Fruit fly (Drosophila melanogaster) whole organism, embryonic: ENCODE results near the gene Eig71Eg.

ENCODE experiments used
- B-H1 ChIP-seq: fragments of 200-800 bp; sonication (Bioruptor generic); IDR thresholded peaks from 3 replicates; pipeline ENCODE4 v1.3.6; 2022; ENCODE audit warnings: missing biosample characterization, missing genetic modification characterization
- CG10366 ChIP-seq: fragments of 200-800 bp; sonication (Bioruptor generic); IDR thresholded peaks from 2 replicates; pipeline ENCODE4 v1.3.6; 2022; ENCODE audit warnings: missing biosample characterization, missing genetic modification characterization
- CG10462 ChIP-seq: fragments of 200-800 bp; sonication (Bioruptor generic); optimal IDR thresholded peaks from 2 replicates; lab custom pipeline; 2016; ENCODE audit warnings: missing biosample characterization, missing genetic modification characterization
- CG11456 ChIP-seq: fragments of 200-800 bp; sonication (Bioruptor generic); IDR thresholded peaks from 3 replicates; pipeline ENCODE4 v1.3.6; 2022; ENCODE audit warnings: missing biosample characterization, missing genetic modification characterization
- CG14014 ChIP-seq: fragments of 200-800 bp; sonication (Bioruptor generic); IDR thresholded peaks from 2 replicates; pipeline ENCODE4 v1.3.6; 2022; ENCODE audit warnings: missing biosample characterization, missing genetic modification characterization
- CG14710 ChIP-seq: fragments of 200-800 bp; sonication (Bioruptor generic); optimal IDR thresholded peaks from 3 replicates; lab custom pipeline; 2019; ENCODE audit warnings: missing biosample characterization, mild to moderate bottlenecking, missing genetic modification characterization, moderate library complexity
- CG1529 ChIP-seq: fragments of 200-800 bp; sonication (Bioruptor generic); optimal IDR thresholded peaks from 3 replicates; lab custom pipeline; 2018; ENCODE audit warnings: missing biosample characterization, missing genetic modification characterization
- CG15696 ChIP-seq: fragments of 200-800 bp; sonication (Bioruptor generic); optimal IDR thresholded peaks from 2 replicates; lab custom pipeline; 2019; ENCODE audit warnings: missing biosample characterization, mild to moderate bottlenecking, missing genetic modification characterization, moderate library complexity
- CG1602 ChIP-seq: fragments of 200-800 bp; sonication (Bioruptor generic); optimal IDR thresholded peaks from 3 replicates; lab custom pipeline; 2016; ENCODE audit warnings: missing biosample characterization, missing genetic modification characterization
- CG1603 ChIP-seq: fragments of 200-800 bp; sonication (Bioruptor generic); optimal IDR thresholded peaks from 2 replicates; lab custom pipeline; 2019; ENCODE audit warnings: missing biosample characterization, mild to moderate bottlenecking, missing genetic modification characterization, moderate library complexity
- CG16863 ChIP-seq: fragments of 200-800 bp; sonication (Bioruptor generic); optimal IDR thresholded peaks from 3 replicates; lab custom pipeline; 2016; ENCODE audit warnings: missing biosample characterization, missing genetic modification characterization
- CG17328 ChIP-seq: fragments of 200-800 bp; sonication (Bioruptor generic); IDR thresholded peaks from 2 replicates; pipeline ENCODE4 v1.3.6; 2022; ENCODE audit warnings: missing biosample characterization, missing genetic modification characterization
- CG31365 ChIP-seq: fragments of 200-800 bp; sonication (Bioruptor generic); optimal IDR thresholded peaks from 2 replicates; lab custom pipeline; 2018; ENCODE audit warnings: missing biosample characterization, mild to moderate bottlenecking, missing genetic modification characterization
- CG31388 ChIP-seq: fragments of 200-800 bp; sonication (Bioruptor generic); optimal IDR thresholded peaks from 2 replicates; lab custom pipeline; 2016; ENCODE audit warnings: missing biosample characterization, missing genetic modification characterization
- CG3726 ChIP-seq: fragments of 200-800 bp; sonication (Bioruptor generic); IDR thresholded peaks from 3 replicates; pipeline ENCODE4, ENCODE4 v1.3.6; 2022; ENCODE audit warnings: missing biosample characterization, missing genetic modification characterization
- CG7372 ChIP-seq: fragments of 200-800 bp; sonication (Bioruptor generic); IDR thresholded peaks from 2 replicates; pipeline ENCODE4 v1.3.6; 2022; ENCODE audit warnings: missing biosample characterization, missing genetic modification characterization
- CG7556 ChIP-seq: fragments of 200-800 bp; sonication (Bioruptor generic); optimal IDR thresholded peaks from 2 replicates; lab custom pipeline; 2017; ENCODE audit warnings: missing biosample characterization, mild to moderate bottlenecking, missing genetic modification characterization
- CG7839 ChIP-seq: fragments of 200-800 bp; sonication (Bioruptor generic); optimal IDR thresholded peaks from 3 replicates; lab custom pipeline; 2018; ENCODE audit warnings: missing biosample characterization, mild to moderate bottlenecking, missing genetic modification characterization, moderate library complexity
- CG8924 ChIP-seq: fragments of 200-800 bp; optimal IDR thresholded peaks from 3 replicates; lab custom pipeline; 2019; ENCODE audit warnings: missing biosample characterization, mild to moderate bottlenecking, missing genetic modification characterization, moderate library complexity
- D19B ChIP-seq: fragments of 200-800 bp; sonication (Bioruptor generic); optimal IDR thresholded peaks from 2 replicates; lab custom pipeline; 2017; ENCODE audit warnings: missing biosample characterization, mild to moderate bottlenecking, missing genetic modification characterization
- Dad ChIP-seq: fragments of 200-800 bp; sonication (Bioruptor generic); optimal IDR thresholded peaks from 3 replicates; lab custom pipeline; 2016; ENCODE audit warnings: missing biosample characterization, missing genetic modification characterization
- H15 ChIP-seq: fragments of 200-800 bp; sonication (Bioruptor generic); IDR thresholded peaks from 3 replicates; pipeline ENCODE4 v1.3.6; 2022; ENCODE audit warnings: missing biosample characterization, missing genetic modification characterization
- HLHmδ ChIP-seq: fragments of 200-800 bp; sonication (Bioruptor generic); optimal IDR thresholded peaks from 2 replicates; lab custom pipeline; 2018; ENCODE audit warnings: missing biosample characterization, mild to moderate bottlenecking, missing genetic modification characterization, moderate library complexity
- Lpt ChIP-seq: fragments of >200 bp; optimal IDR thresholded peaks from 2 replicates; lab custom pipeline; 2018; ENCODE audit warnings: missing biosample characterization, missing genetic modification characterization
- NC2β ChIP-seq: fragments of 200-800 bp; sonication (Bioruptor generic); optimal IDR thresholded peaks from 2 replicates; lab custom pipeline; 2016; ENCODE audit warnings: missing biosample characterization, missing genetic modification characterization
- Nf-YB ChIP-seq: fragments of 200-800 bp; sonication (Bioruptor generic); optimal IDR thresholded peaks from 3 replicates; lab custom pipeline; 2019; ENCODE audit warnings: missing biosample characterization, mild to moderate bottlenecking, missing genetic modification characterization, moderate library complexity
- Pdp1 ChIP-seq, 2 experiments: fragments of 200-800 bp; sonication (Bioruptor generic); optimal IDR thresholded peaks; 3 replicates each; lab custom pipeline; 2016; ENCODE audit warnings: missing biosample characterization in 2 of 2, missing genetic modification characterization in 2 of 2, mild to moderate bottlenecking in 1 of 2, moderate library complexity in 1 of 2
- Rfx ChIP-seq: fragments of 200-800 bp; sonication (Bioruptor generic); IDR thresholded peaks from 2 replicates; pipeline ENCODE4 v1.3.6; 2022; ENCODE audit warnings: missing biosample characterization, missing genetic modification characterization
- Usf ChIP-seq: fragments of 200-800 bp; sonication (Bioruptor generic); optimal IDR thresholded peaks from 2 replicates; lab custom pipeline; 2017; ENCODE audit warnings: missing genotype, missing biosample characterization, missing genetic modification characterization
- Xbp1 ChIP-seq: fragments of 200-800 bp; sonication (Bioruptor generic); optimal IDR thresholded peaks from 3 replicates; lab custom pipeline; 2016; ENCODE audit warnings: missing biosample characterization, mild to moderate bottlenecking, missing genetic modification characterization
- ase ChIP-seq: fragments of 200-800 bp; sonication (Bioruptor generic); IDR thresholded peaks from 3 replicates; pipeline ENCODE4 v1.3.6; 2022; ENCODE audit warnings: missing biosample characterization, missing genetic modification characterization
- bbx ChIP-seq: fragments of 200-800 bp; sonication (Bioruptor generic); IDR thresholded peaks from 2 replicates; pipeline ENCODE4 v1.3.6; 2022; ENCODE audit warnings: missing biosample characterization, missing genetic modification characterization; ENCODE audit not compliant: partially characterized antibody
- cg ChIP-seq: fragments of 200-800 bp; sonication (Bioruptor generic); optimal IDR thresholded peaks from 3 replicates; lab custom pipeline; 2019; ENCODE audit warnings: missing biosample characterization, mild to moderate bottlenecking, missing genetic modification characterization, moderate library complexity
- da ChIP-seq: fragments of 200-800 bp; sonication (Bioruptor generic); optimal IDR thresholded peaks from 2 replicates; lab custom pipeline; 2016; ENCODE audit warnings: missing biosample characterization, missing genetic modification characterization
- dpn ChIP-seq, 2 experiments: fragments of 200-800 bp; sonication (Bioruptor generic); optimal IDR thresholded peaks; 3 replicates each; lab custom pipeline; 2016; ENCODE audit warnings: missing biosample characterization in 2 of 2, missing genetic modification characterization in 2 of 2
- eyg ChIP-seq: fragments of 200-800 bp; sonication (Bioruptor generic); optimal IDR thresholded peaks from 3 replicates; lab custom pipeline; 2016; ENCODE audit warnings: missing biosample characterization, missing genetic modification characterization
- gcm2 ChIP-seq: fragments of 200-800 bp; sonication (Bioruptor generic); optimal IDR thresholded peaks from 2 replicates; lab custom pipeline; 2016; ENCODE audit warnings: missing biosample characterization, missing genetic modification characterization
- gt ChIP-seq: fragments of 200-800 bp; sonication (Bioruptor generic); IDR thresholded peaks from 2 replicates; pipeline ENCODE4 v1.3.6; 2022; ENCODE audit warnings: missing biosample characterization, missing genetic modification characterization
- lmd ChIP-seq: fragments of 200-800 bp; sonication (Bioruptor generic); IDR thresholded peaks from 2 replicates; pipeline ENCODE4 v1.3.6; 2022; ENCODE audit warnings: missing biosample characterization, missing genetic modification characterization
- nmo ChIP-seq: fragments of 200-800 bp; sonication (Bioruptor generic); optimal IDR thresholded peaks from 2 replicates; lab custom pipeline; 2018; ENCODE audit warnings: missing biosample characterization, mild to moderate bottlenecking, missing genetic modification characterization, moderate library complexity
- nom ChIP-seq: fragments of 200-800 bp; sonication (Bioruptor generic); optimal IDR thresholded peaks from 2 replicates; lab custom pipeline; 2017; ENCODE audit warnings: missing biosample characterization, missing genetic modification characterization, mild to moderate bottlenecking, moderate library complexity, missing genetic modification reagents
- pita ChIP-seq: fragments of 200-800 bp; sonication (Bioruptor generic); optimal IDR thresholded peaks from 2 replicates; lab custom pipeline; 2017; ENCODE audit warnings: missing biosample characterization, mild to moderate bottlenecking, missing genetic modification characterization
- ro ChIP-seq: fragments of 200-800 bp; sonication (Bioruptor generic); IDR thresholded peaks from 2 replicates; pipeline ENCODE4 v1.3.6; 2022; ENCODE audit warnings: missing biosample characterization, missing genetic modification characterization
- sna ChIP-seq: fragments of 200-800 bp; sonication (Bioruptor generic); IDR thresholded peaks from 2 replicates; pipeline ENCODE4 v1.3.6; 2022; ENCODE audit warnings: missing biosample characterization, missing genetic modification characterization; ENCODE audit not compliant: partially characterized antibody
- stwl ChIP-seq: fragments of 200-800 bp; sonication (Bioruptor generic); optimal IDR thresholded peaks from 3 replicates; lab custom pipeline; 2018; ENCODE audit warnings: missing biosample characterization, mild to moderate bottlenecking, missing genetic modification characterization, moderate library complexity
- toy ChIP-seq: fragments of 200-800 bp; sonication (Bioruptor generic); IDR thresholded peaks from 2 replicates; pipeline ENCODE4 v1.3.6; 2022; ENCODE audit warnings: missing biosample characterization, missing genetic modification characterization
- tup ChIP-seq: fragments of 200-800 bp; sonication (Bioruptor generic); optimal IDR thresholded peaks from 2 replicates; lab custom pipeline; 2016; ENCODE audit warnings: missing biosample characterization, mild to moderate bottlenecking, missing genetic modification characterization, moderate library complexity
- tx ChIP-seq: fragments of 200-800 bp; sonication (Bioruptor generic); optimal IDR thresholded peaks from 2 replicates; lab custom pipeline; 2016; ENCODE audit warnings: missing biosample characterization, missing genetic modification characterization
- wor ChIP-seq: fragments of 200-800 bp; sonication (Bioruptor generic); IDR thresholded peaks from 2 replicates; pipeline ENCODE4 v1.3.6; 2022; ENCODE audit warnings: missing biosample characterization, missing genetic modification characterization
- zf30C ChIP-seq: fragments of 200-800 bp; sonication (Bioruptor generic); optimal IDR thresholded peaks from 3 replicates; lab custom pipeline; 2018; ENCODE audit warnings: missing biosample characterization, mild to moderate bottlenecking, missing genetic modification characterization
- zfh2 ChIP-seq: fragments of 200-800 bp; sonication (Bioruptor generic); optimal IDR thresholded peaks from 2 replicates; lab custom pipeline; 2016; ENCODE audit warnings: missing biosample characterization, missing genetic modification characterization

The Eig71Eg gene

DNA sequence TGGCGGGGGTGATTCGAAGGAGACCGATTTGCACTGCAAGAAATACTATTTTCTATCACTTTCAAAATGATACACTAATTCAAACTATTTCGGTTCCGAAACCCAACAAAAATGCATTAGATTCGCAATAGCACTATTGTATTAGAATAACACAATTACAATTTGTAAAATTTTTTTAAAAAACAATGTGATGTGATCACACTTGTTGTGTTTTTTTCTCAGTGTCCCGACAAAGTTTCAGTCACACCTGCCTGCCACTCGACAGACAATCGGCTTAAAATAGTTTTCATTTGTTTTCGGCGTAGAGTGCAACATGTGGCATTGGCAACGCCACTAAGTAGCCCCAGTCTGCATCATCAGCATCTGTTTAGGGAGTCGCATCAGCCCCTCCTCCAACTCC is 17.7 kb downstream of the Eig71Eg start (continued):
- no peak for TF ChIP-seq Dad
- TF ChIP-seq Xbp1: peak; percentile 62
- no peak for TF ChIP-seq sna (GFP tag; lab: Robert Waterston, UW)
- no peak for TF ChIP-seq pita (GFP tag; lab: Kevin White, UChicago)
- TF ChIP-seq Usf (GFP tag; lab: Kevin White, UChicago): peak; percentile 62
- TF ChIP-seq cg (GFP tag; lab: Kevin White, UChicago): no peak
- peak; percentile 71 for TF ChIP-seq CG7839
- TF ChIP-seq tup (GFP tag; lab: Kevin White, UChicago): peak; percentile 53
- peak; percentile 59 to 71 for TF ChIP-seq Pdp1 (GFP tag; optimal IDR thresholded peaks at IDR 0.05; lab: Kevin White, UChicago)
- TF ChIP-seq CG15696 (tag; lab: Kevin White, UChicago): peak; percentile 91
- no peak for TF ChIP-seq ro
- TF ChIP-seq gcm2 (GFP tag; lab: Kevin White, UChicago): no peak
- no peak for TF ChIP-seq D19B
- TF ChIP-seq lmd (GFP tag; lab: Robert Waterston, UW): peak; percentile 50; the same call in 1 of the 2 replicates
- TF ChIP-seq H15 (GFP tag; lab: Robert Waterston, UW): peak; percentile 54; the same call in 1 of the 3 replicates
- TF ChIP-seq da (GFP tag; lab: Kevin White, UChicago): peak; percentile 66
- peak; percentile 65 for TF ChIP-seq CG7556
- peak; percentile 67 for TF ChIP-seq CG8924 (tag; lab: Kevin White, UChicago)
- TF ChIP-seq CG1529 (GFP tag; lab: Kevin White, UChicago): peak; percentile 66
- peak; percentile 84 for TF ChIP-seq nmo (GFP tag; lab: Kevin White, UChicago)
- TF ChIP-seq CG14014 (GFP tag; lab: Robert Waterston, UW): no peak
- TF ChIP-seq gt (GFP tag; lab: Robert Waterston, UW): peak; percentile 13; the same call in 1 of the 2 replicates
- no peak for TF ChIP-seq Rfx
- no peak for TF ChIP-seq B-H1 (GFP tag; lab: Robert Waterston, UW)
- no peak for TF ChIP-seq CG31388 (GFP tag; lab: Kevin White, UChicago)
- TF ChIP-seq HLHmδ: no peak
- no peak for TF ChIP-seq wor (GFP tag; lab: Robert Waterston, UW)
- TF ChIP-seq ase (GFP tag; lab: Robert Waterston, UW): peak; percentile 25; the same call in 1 of the 3 replicates
- peak; percentile 45 for TF ChIP-seq Nf-YB
- no peak for TF ChIP-seq CG31365 (tag; lab: Kevin White, UChicago)
- TF ChIP-seq CG1602 (GFP tag; lab: Kevin White, UChicago): peak; percentile 76
- no peak for TF ChIP-seq CG11456 (GFP tag; lab: Robert Waterston, UW)
- no peak for TF ChIP-seq eyg
- TF ChIP-seq NC2β (GFP tag; lab: Kevin White, UChicago): peak; percentile 74
- TF ChIP-seq stwl (tag; lab: Kevin White, UChicago): peak; percentile 44
- no peak for TF ChIP-seq toy (GFP tag; lab: Robert Waterston, UW)
- peak; percentile 58 for TF ChIP-seq CG16863 (GFP tag; lab: Kevin White, UChicago)
- TF ChIP-seq bbx (GFP tag; lab: Robert Waterston, UW): no peak
- peak; percentile 90 for TF ChIP-seq CG14710 (tag; lab: Kevin White, UChicago)
- TF ChIP-seq nom (GFP tag; lab: Kevin White, UChicago): no peak
- TF ChIP-seq zfh2 (GFP tag; lab: Kevin White, UChicago): no peak
- peak; percentile 92 for TF ChIP-seq CG1603 (tag; lab: Kevin White, UChicago)
- TF ChIP-seq dpn (GFP tag; optimal IDR thresholded peaks at IDR 0.05; lab: Kevin White, UChicago): peak; percentile 48 to 53
- TF ChIP-seq CG10366 (GFP tag; lab: Robert Waterston, UW): peak; percentile 32; the same call in 1 of the 2 replicates
- peak; percentile 57 for TF ChIP-seq CG10462
- no peak for TF ChIP-seq Lpt (GFP tag; lab: Kevin White, UChicago)
- no peak for TF ChIP-seq CG3726 (GFP tag; lab: Robert Waterston, UW)
- peak; percentile 79 for TF ChIP-seq CG17328 (GFP tag; lab: Robert Waterston, UW)
- 0 out of 2 replicates have a peak, but pooled peaks have one; percentile 21 for TF ChIP-seq CG7372 (GFP tag; lab: Robert Waterston, UW)
- TF ChIP-seq zf30C: peak; percentile 84
- TF ChIP-seq tx (GFP tag; lab: Kevin White, UChicago): peak; percentile 9
